Fruit fly (Drosophila melanogaster): ENCODE measurements around the gene CG42521.

- TF ChIP-seq Ets21C (GFP tag; optimal IDR thresholded peaks at IDR 0.05) (no peak), CG6276 (GFP tag; optimal IDR thresholded peaks at IDR 0.05) (no peak), dac (GFP tag; optimal IDR thresholded peaks at IDR 0.05) (no peak), CG3032 (tag; optimal IDR thresholded peaks at IDR 0.05) (no peak), CG4318 (GFP tag; optimal IDR thresholded peaks at IDR 0.05) (no peak), lz (GFP tag; optimal IDR thresholded peaks at IDR 0.05) (no peak)
Measured at dm6 chr3L:10654439-10654838, 31.1 kb upstream of the CG42521 start.
